Worm (Caenorhabditis elegans): ENCODE results near the gene plc-2.

Gene plc-2

DNA sequence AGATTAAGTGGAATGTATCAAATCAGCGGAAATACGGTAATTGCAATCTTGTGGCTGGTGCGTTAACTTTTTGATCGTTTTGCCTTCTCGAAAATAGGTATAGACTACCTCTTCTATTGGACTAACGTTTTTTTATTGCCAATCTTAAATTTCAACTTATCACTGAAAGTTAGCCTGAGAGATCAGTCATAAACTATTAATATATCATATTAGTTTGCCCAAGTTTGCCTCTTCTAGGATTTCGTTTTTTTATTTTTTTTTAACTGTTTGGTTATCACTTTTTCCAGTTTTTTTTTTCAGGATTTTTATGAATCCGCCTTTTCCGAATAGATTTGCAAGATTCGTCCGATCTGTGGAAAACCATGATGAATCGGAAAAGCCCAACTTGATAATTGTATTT is 52.1 kb downstream of the plc-2 start, which contains the start of gene kin-30:
Gene kin-30 (plus strand): TSS at position 301 of the 400 bp plus-strand sequence.
- TF ChIP-seq med-1 (GFP tag; optimal IDR thresholded peaks at IDR 0.05; ENCODE audit: insufficient read depth) (no peak), ref-1 (GFP tag; conservative IDR thresholded peaks at IDR 0.05) (no peak), klf-2 (GFP tag; conservative IDR thresholded peaks at IDR 0.05) (no peak), tab-1 (GFP tag; IDR thresholded peaks at IDR 0.05) (no peak), ztf-29 (GFP tag; IDR thresholded peaks at IDR 0.05) (no peak)
